Fruit fly (Drosophila melanogaster) whole organism, embryonic: ENCODE results near the gene ATPsyngamma.

Experiments
- Gug ChIP-seq: fragments of 200-800 bp; sonication (Bioruptor generic); IDR thresholded peaks from 4 replicates; pipeline ENCODE4 v1.3.6; 2022; ENCODE audit warnings: missing biosample characterization, missing genetic modification characterization
- nerfin-1 ChIP-seq: fragments of 200-800 bp; sonication (Bioruptor generic); optimal IDR thresholded peaks from 3 replicates; lab custom pipeline; 2019; ENCODE audit warnings: missing biosample characterization, mild to moderate bottlenecking, missing genetic modification characterization, moderate library complexity

dm6 chr3R:29716782-29717317 is 32.1 kb downstream of the ATPsyngamma start, which contains the start of gene Obp99b:
- TF ChIP-seq nerfin-1 (peak; percentile 51), Gug (GFP tag; lab: Robert Waterston, UW) (peak; percentile 53; the same call in 3 of the 4 replicates)
